Worm (Caenorhabditis elegans): Measurements from ENCODE around the gene cyp-33C11.

DNA sequence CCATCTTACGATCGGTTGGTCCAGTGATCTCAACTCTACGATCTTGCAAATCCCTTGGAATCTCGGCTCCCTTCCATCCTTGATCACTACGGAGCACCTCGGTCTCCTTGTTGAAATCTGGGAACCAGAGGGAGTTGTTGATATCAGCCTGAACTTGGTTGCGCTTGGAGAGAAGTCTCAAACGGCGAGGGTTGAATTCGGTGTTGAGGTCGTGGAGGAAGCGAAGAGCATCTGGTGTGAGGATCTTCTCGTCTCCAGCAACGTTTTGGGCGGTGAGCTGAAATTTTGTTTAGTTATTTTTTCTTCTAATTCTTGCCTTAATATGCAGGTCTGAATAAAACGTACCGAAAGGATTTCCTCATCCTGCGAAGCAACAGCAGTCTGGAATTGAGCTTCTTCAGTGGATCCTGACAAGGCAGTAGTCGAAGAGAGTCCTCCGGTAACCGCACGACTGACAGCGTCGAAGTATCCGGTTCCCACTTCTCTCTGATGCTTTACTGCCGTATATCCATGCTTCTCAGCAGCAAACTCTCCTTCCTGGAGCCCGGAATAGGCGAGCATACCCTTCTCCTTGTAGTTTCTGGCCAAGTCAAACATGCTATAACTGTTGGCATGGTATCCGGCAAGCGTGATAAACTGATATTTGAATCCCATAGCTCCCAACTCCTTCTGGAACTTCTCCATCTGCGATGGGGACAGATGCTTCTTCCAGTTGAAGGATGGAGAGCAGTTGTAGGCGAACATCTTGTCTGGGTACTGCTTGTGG, 13.2 kb upstream of the cyp-33C11 start:
- TF ChIP-seq him-1 (tag; optimal IDR thresholded peaks at IDR 0.05): no peak
- TF ChIP-seq W03F9.2 (tag; optimal IDR thresholded peaks at IDR 0.05): no peak

Measured in whole organism, L4/young adult.